Worm (Caenorhabditis elegans): ENCODE data around the gene C05C10.2.

Gene C05C10.2

DNA sequence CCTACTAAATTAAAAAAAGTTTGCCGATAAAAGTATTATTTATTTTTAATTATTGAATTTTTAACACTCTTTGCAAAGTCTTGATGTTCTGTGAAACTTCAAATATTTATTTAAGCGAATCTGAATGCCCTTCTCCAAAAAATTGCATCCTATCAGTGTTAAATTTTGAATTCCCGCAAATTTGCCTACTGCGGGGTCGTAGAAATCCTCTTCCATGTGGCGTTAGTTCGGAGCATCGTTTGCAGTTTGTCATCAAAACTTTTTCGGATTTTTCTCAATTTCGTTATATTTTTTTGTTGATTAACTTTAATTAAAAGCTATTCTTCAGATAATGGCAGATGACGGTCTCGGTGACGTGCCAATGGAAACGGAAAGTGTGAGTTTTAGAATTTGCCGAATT, 18.4 kb downstream of the C05C10.2 start, which contains the start of gene ufd-3 (continued):
- TF ChIP-seq snpc-3.4 (tag; optimal IDR thresholded peaks at IDR 0.05) (peak; percentile 58), bed-1 (GFP tag; IDR thresholded peaks at IDR 0.05) (no peak), unc-130 (GFP tag; optimal IDR thresholded peaks at IDR 0.05) (peak; percentile 90), K11D2.4 (GFP tag; IDR thresholded peaks at IDR 0.05) (peak; percentile 47; the same call in 1 of the 2 replicates), madf-10 (tag; optimal IDR thresholded peaks at IDR 0.05) (peak; percentile 47), lag-1 (GFP tag; IDR thresholded peaks at IDR 0.05) (no peak), mcd-1 (GFP tag; IDR thresholded peaks at IDR 0.05) (peak; percentile 72), B0035.1 (tag; optimal IDR thresholded peaks at IDR 0.05) (peak; percentile 58), snpc-1.1 (tag; optimal IDR thresholded peaks at IDR 0.05; ENCODE audit: insufficient read depth) (no peak), dox-1 (GFP tag; IDR thresholded peaks at IDR 0.05) (peak; percentile 72), aptf-3 (GFP tag; IDR thresholded peaks at IDR 0.05) (no peak), F37B4.10 (GFP tag; IDR thresholded peaks at IDR 0.05) (no peak), rcor-1 (GFP tag; IDR thresholded peaks at IDR 0.05) (peak; percentile 64; the same call in 1 of the 2 replicates), nfya-2 (GFP tag; IDR thresholded peaks at IDR 0.05) (0 out of 2 replicates have a peak, but pooled peaks have one; percentile 45), F39B2.1 (GFP tag; IDR thresholded peaks at IDR 0.05) (no peak), nfya-1 (tag; optimal IDR thresholded peaks at IDR 0.05; ENCODE audit: borderline replicate concordance, insufficient read depth) (no peak), lin-54 (GFP tag; optimal IDR thresholded peaks at IDR 0.05) (peak; percentile 99), attf-5 (GFP tag; optimal IDR thresholded peaks at IDR 0.05) (peak; percentile 81), nhr-90 (tag; optimal IDR thresholded peaks at IDR 0.05) (no peak), aptf-2 (GFP tag; conservative IDR thresholded peaks at IDR 0.05) (peak; percentile 69; the same call in 1 of the 2 replicates), snpc-4 (GFP tag; optimal IDR thresholded peaks at IDR 0.05) (peak; percentile 5), snpc-4 (tag; optimal IDR thresholded peaks at IDR 0.05) (peak; percentile 9 to 34 (median 24)), ceh-27 (GFP tag; optimal IDR thresholded peaks at IDR 0.05) (peak; percentile 90), lir-1 (GFP tag; conservative IDR thresholded peaks at IDR 0.05) (0 out of 2 replicates have a peak, but pooled peaks have one; percentile 30), ztf-6 (GFP tag; IDR thresholded peaks at IDR 0.05) (no peak), pha-4 (tag; optimal IDR thresholded peaks at IDR 0.05) (peak; percentile 78), madf-3 (GFP tag; IDR thresholded peaks at IDR 0.05) (0 out of 2 replicates have a peak, but pooled peaks have one; percentile 59), cebp-1 (GFP tag; IDR thresholded peaks at IDR 0.05) (no peak), cebp-1 (tag; optimal IDR thresholded peaks at IDR 0.05) (peak; percentile 63), nfyb-1 (GFP tag; IDR thresholded peaks at IDR 0.05) (no peak), let-607 (tag; optimal IDR thresholded peaks at IDR 0.05) (peak in 1 of 2 experiments; percentile 33), lin-40 (tag; optimal IDR thresholded peaks at IDR 0.05) (no peak), Y67H2A.10 (GFP tag; conservative IDR thresholded peaks at IDR 0.05) (peak; percentile 45; the same call in 1 of the 2 replicates), egl-44 (GFP tag; IDR thresholded peaks at IDR 0.05) (0 out of 2 replicates have a peak, but pooled peaks have one; percentile 55), ama-1 (optimal IDR thresholded peaks at IDR 0.05) (no peak), ama-1 (GFP tag; optimal IDR thresholded peaks at IDR 0.05) (no peak), Y95B8A.8 (GFP tag; IDR thresholded peaks at IDR 0.05) (no peak), ekl-4 (GFP tag; IDR thresholded peaks at IDR 0.05) (peak; percentile 75), let-526 (GFP tag; IDR thresholded peaks at IDR 0.05) (no peak; the same call in 1 of the 2 replicates), lin-35 (GFP tag; optimal IDR thresholded peaks at IDR 0.05) (peak; percentile 40 to 96 (median 44)), B0019.2 (GFP tag; conservative IDR thresholded peaks at IDR 0.05) (no peak), ceh-79 (tag; optimal IDR thresholded peaks at IDR 0.05) (no peak), zfh-2 (GFP tag; conservative IDR thresholded peaks at IDR 0.05) (no peak), B0336.3 (GFP tag; IDR thresholded peaks at IDR 0.05) (peak; percentile 86), F57A8.1 (GFP tag; optimal IDR thresholded peaks at IDR 0.05) (no peak), nhr-120 (GFP tag; IDR thresholded peaks at IDR 0.05) (no peak), zim-3 (tag; optimal IDR thresholded peaks at IDR 0.05) (no peak), lsy-27 (tag; optimal IDR thresholded peaks at IDR 0.05; ENCODE audit: borderline replicate concordance, insufficient read depth) (no peak)
